Worm (Caenorhabditis elegans) whole organism, young adult: ENCODE results near the gene F45E12.6.

Source experiments
- F37B4.10 ChIP-seq: fragments of 200-800 bp; sonication (Bioruptor generic); IDR thresholded peaks from 2 replicates; pipeline ENCODE4 v1.3.6; 2022; ENCODE audit warnings: missing genetic modification characterization, missing compliant biosample characterization
- T07F8.4 ChIP-seq: sonication (generic microtip); optimal IDR thresholded peaks from 2 replicates; lab custom pipeline; 2016; ENCODE audit warnings: mild to moderate bottlenecking, missing genetic modification characterization, moderate library complexity, missing compliant biosample characterization
- Y53G8AR.9 ChIP-seq: fragments of 200-800 bp; sonication (Bioruptor generic); conservative IDR thresholded peaks from 2 replicates; pipeline ENCODE4 v1.3.6; 2022; ENCODE audit warnings: missing genetic modification reagents, missing genetic modification characterization, missing compliant biosample characterization
- let-607 ChIP-seq, 2 experiments: fragments of 200-800 bp in 1 of 2; sonication (Bioruptor generic) in 1 of 2; sonication (generic microtip) in 1 of 2; optimal IDR thresholded peaks; 2 replicates each; lab custom pipeline; 2016 to 2018; ENCODE audit warnings: mild to moderate bottlenecking in 2 of 2, missing compliant biosample characterization in 2 of 2, missing genetic modification characterization in 2 of 2, moderate library complexity in 2 of 2, missing genotype in 1 of 2
- lin-40 ChIP-seq: sonication (generic microtip); optimal IDR thresholded peaks from 2 replicates; lab custom pipeline; 2016; ENCODE audit warnings: missing genetic modification characterization, mild to moderate bottlenecking, missing compliant biosample characterization, missing genotype, missing genetic modification reagents
- madf-10 ChIP-seq: sonication (generic microtip); optimal IDR thresholded peaks from 2 replicates; lab custom pipeline; 2016; ENCODE audit warnings: mild to moderate bottlenecking, missing genetic modification characterization, missing compliant biosample characterization
- madf-8 ChIP-seq: fragments of 200-800 bp; sonication (Bioruptor generic); conservative IDR thresholded peaks from 2 replicates; pipeline ENCODE4 v1.3.6; 2022; ENCODE audit warnings: missing genetic modification reagents, missing genetic modification characterization, missing compliant biosample characterization
- nhr-120 ChIP-seq: fragments of 200-800 bp; sonication (Bioruptor generic); IDR thresholded peaks from 2 replicates; pipeline ENCODE4 v1.3.6; 2022; ENCODE audit warnings: missing genetic modification characterization, missing compliant biosample characterization
- pha-4 ChIP-seq: fragments of 150-350 bp; sonication (generic microtip); optimal IDR thresholded peaks from 2 replicates; lab custom pipeline; 2014; ENCODE audit warnings: missing biosample characterization, missing genetic modification reagents, missing genetic modification characterization
- rpc-1 ChIP-seq, 2 experiments: fragments of 150-350 bp in 1 of 2; sonication (generic microtip) in 1 of 2; optimal IDR thresholded peaks; 2 replicates each; lab custom pipeline; 2014 to 2018; ENCODE audit warnings: missing biosample characterization in 1 of 2, missing genetic modification characterization in 1 of 2, missing genetic modification reagents in 1 of 2, missing genotype in 1 of 2
- tbp1 ChIP-seq: fragments of 200-800 bp; sonication (Bioruptor generic); optimal IDR thresholded peaks from 2 replicates; lab custom pipeline; 2018; ENCODE audit warnings: mild to moderate bottlenecking, missing genetic modification characterization, missing compliant biosample characterization
- unc-62 ChIP-seq: fragments of 150-350 bp; optimal IDR thresholded peaks from 2 replicates; lab custom pipeline; 2014; ENCODE audit warnings: missing biosample characterization, missing genetic modification reagents, missing genetic modification characterization
- ztf-18 ChIP-seq: sonication (generic microtip); optimal IDR thresholded peaks from 2 replicates; lab custom pipeline; 2016; ENCODE audit warnings: missing genotype, mild to moderate bottlenecking, missing genetic modification characterization, missing compliant biosample characterization
- ztf-28 ChIP-seq: fragments of 200-800 bp; sonication (Bioruptor generic); IDR thresholded peaks from 2 replicates; pipeline ENCODE4 v1.3.6; 2022; ENCODE audit warnings: missing genetic modification reagents, missing genetic modification characterization, missing compliant biosample characterization

- TF ChIP-seq let-607 (tag; optimal IDR thresholded peaks at IDR 0.05; lab: Kevin White, UChicago) (no peak), ztf-18 (tag; lab: Kevin White, UChicago) (no peak), tbp1 (no peak), F37B4.10 (GFP tag; lab: Robert Waterston, UW) (no peak), madf-8 (no peak), ztf-28 (GFP tag; lab: Robert Waterston, UW) (no peak), pha-4 (tag; lab: Kevin White, UChicago) (no peak), unc-62 (GFP tag; lab: Kevin White, UChicago) (no peak), madf-10 (tag; lab: Kevin White, UChicago) (no peak), nhr-120 (no peak), rpc-1 (optimal IDR thresholded peaks at IDR 0.05; lab: Kevin White, UChicago) (no peak), rpc-1 (tag; optimal IDR thresholded peaks at IDR 0.05; lab: Kevin White, UChicago) (no peak), lin-40 (no peak), T07F8.4 (tag; lab: Kevin White, UChicago) (no peak), Y53G8AR.9 (GFP tag; lab: Robert Waterston, UW) (no peak)
Observed at ce11 chrII:7356326-7356725, 42.3 kb upstream of the F45E12.6 start, which contains the start of gene haf-2.
